Fruit fly (Drosophila melanogaster) whole organism, embryonic: ENCODE results near the gene Trim9.

Experiments used
- CG10462 ChIP-seq: fragments of 200-800 bp; sonication (Bioruptor generic); optimal IDR thresholded peaks from 2 replicates; lab custom pipeline; 2016; ENCODE audit warnings: missing biosample characterization, missing genetic modification characterization
- CG10979 ChIP-seq: fragments of 200-800 bp; sonication (Bioruptor generic); optimal IDR thresholded peaks from 2 replicates; lab custom pipeline; 2018; ENCODE audit warnings: missing biosample characterization, mild to moderate bottlenecking, missing genetic modification characterization, moderate library complexity
- CG11456 ChIP-seq: fragments of 200-800 bp; sonication (Bioruptor generic); IDR thresholded peaks from 3 replicates; pipeline ENCODE4 v1.3.6; 2022; ENCODE audit warnings: missing biosample characterization, missing genetic modification characterization
- CG11504 ChIP-seq: fragments of 200-800 bp; sonication (Bioruptor generic); optimal IDR thresholded peaks from 3 replicates; lab custom pipeline; 2019; ENCODE audit warnings: missing biosample characterization, mild to moderate bottlenecking, missing genetic modification characterization, moderate library complexity
- CG11695 ChIP-seq: fragments of 200-800 bp; sonication (Bioruptor generic); IDR thresholded peaks from 3 replicates; pipeline ENCODE4 v1.3.6; 2022; ENCODE audit warnings: missing biosample characterization, missing genetic modification characterization
- CG14965 ChIP-seq: fragments of 200-800 bp; sonication (Bioruptor generic); optimal IDR thresholded peaks from 2 replicates; lab custom pipeline; 2016; ENCODE audit warnings: missing biosample characterization, missing genetic modification characterization, borderline replicate concordance
- CG15696 ChIP-seq: fragments of 200-800 bp; sonication (Bioruptor generic); optimal IDR thresholded peaks from 2 replicates; lab custom pipeline; 2019; ENCODE audit warnings: missing biosample characterization, mild to moderate bottlenecking, missing genetic modification characterization, moderate library complexity
- CG16863 ChIP-seq: fragments of 200-800 bp; sonication (Bioruptor generic); optimal IDR thresholded peaks from 3 replicates; lab custom pipeline; 2016; ENCODE audit warnings: missing biosample characterization, missing genetic modification characterization
- CG17385 ChIP-seq: fragments of 200-800 bp; sonication (Bioruptor generic); optimal IDR thresholded peaks from 3 replicates; lab custom pipeline; 2018; ENCODE audit warnings: missing biosample characterization, mild to moderate bottlenecking, missing genetic modification characterization
- CG17912 ChIP-seq: fragments of 200-800 bp; sonication (Bioruptor generic); optimal IDR thresholded peaks from 2 replicates; lab custom pipeline; 2018; ENCODE audit warnings: missing biosample characterization, mild to moderate bottlenecking, missing genetic modification characterization
- CG5180 ChIP-seq: fragments of 200-800 bp; sonication (Bioruptor generic); optimal IDR thresholded peaks from 3 replicates; lab custom pipeline; 2017; ENCODE audit warnings: missing biosample characterization, missing genetic modification characterization, mild to moderate bottlenecking, moderate library complexity, missing genetic modification reagents
- CG6813 ChIP-seq: fragments of 200-800 bp; sonication (Bioruptor generic); optimal IDR thresholded peaks from 2 replicates; lab custom pipeline; 2017; ENCODE audit warnings: missing biosample characterization, missing genetic modification characterization, mild to moderate bottlenecking, moderate library complexity, missing genetic modification reagents
- CG7839 ChIP-seq: fragments of 200-800 bp; sonication (Bioruptor generic); optimal IDR thresholded peaks from 3 replicates; lab custom pipeline; 2018; ENCODE audit warnings: missing biosample characterization, mild to moderate bottlenecking, missing genetic modification characterization, moderate library complexity
- CG8924 ChIP-seq: fragments of 200-800 bp; optimal IDR thresholded peaks from 3 replicates; lab custom pipeline; 2019; ENCODE audit warnings: missing biosample characterization, mild to moderate bottlenecking, missing genetic modification characterization, moderate library complexity
- CG9727 ChIP-seq: fragments of 200-800 bp; sonication (Bioruptor generic); optimal IDR thresholded peaks from 3 replicates; lab custom pipeline; 2017; ENCODE audit warnings: missing biosample characterization, mild to moderate bottlenecking, missing genetic modification characterization
- CG9797 ChIP-seq: fragments of 200-800 bp; sonication (Bioruptor generic); optimal IDR thresholded peaks from 3 replicates; lab custom pipeline; 2018; ENCODE audit warnings: missing biosample characterization, mild to moderate bottlenecking, missing genetic modification characterization
- CG9876 ChIP-seq: fragments of 200-800 bp; sonication (Bioruptor generic); optimal IDR thresholded peaks from 2 replicates; lab custom pipeline; 2016; ENCODE audit warnings: missing biosample characterization, missing genetic modification characterization
- CG9932 ChIP-seq: fragments of 200-800 bp; sonication (Bioruptor generic); IDR thresholded peaks from 2 replicates; pipeline ENCODE4 v1.3.6; 2022; ENCODE audit warnings: missing biosample characterization, missing genetic modification characterization
- CrebB ChIP-seq: fragments of 200-800 bp; sonication (Bioruptor generic); optimal IDR thresholded peaks from 3 replicates; lab custom pipeline; 2018; ENCODE audit warnings: missing biosample characterization, mild to moderate bottlenecking, missing genetic modification characterization
- Drgx ChIP-seq: fragments of 200-800 bp; sonication (Bioruptor generic); IDR thresholded peaks from 2 replicates; pipeline ENCODE4 v1.3.6; 2022; ENCODE audit warnings: missing biosample characterization, missing genetic modification characterization
- Eip74EF ChIP-seq, 2 experiments: fragments of 200-800 bp in 1 of 2; fragments of >200 bp in 1 of 2; sonication (Bioruptor generic) in 1 of 2; optimal IDR thresholded peaks; 2 replicates each; lab custom pipeline; 2017 to 2019; ENCODE audit warnings: missing biosample characterization in 2 of 2, missing genetic modification characterization in 2 of 2, mild to moderate bottlenecking in 1 of 2, moderate library complexity in 1 of 2
- HLH3B ChIP-seq: fragments of 200-800 bp; sonication (Bioruptor generic); IDR thresholded peaks from 2 replicates; pipeline ENCODE4 v1.3.6; 2022; ENCODE audit warnings: missing biosample characterization, missing genetic modification characterization
- Hr51 ChIP-seq, 2 experiments: fragments of 200-800 bp; sonication (Bioruptor generic); optimal IDR thresholded peaks; 2 replicates in 1 of 2; 3 replicates in 1 of 2; lab custom pipeline; 2016 to 2018; ENCODE audit warnings: missing biosample characterization in 2 of 2, missing genetic modification characterization in 2 of 2, mild to moderate bottlenecking in 1 of 2, moderate library complexity in 1 of 2
- Med ChIP-seq: fragments of 200-800 bp; sonication (Bioruptor generic); peaks from one replicate; lab custom pipeline; 2016; ENCODE audit warnings: missing biosample characterization, missing genetic modification characterization, mild to moderate bottlenecking, inconsistent platforms, moderate library complexity
- NC2α ChIP-seq: fragments of 200-800 bp; sonication (Bioruptor generic); optimal IDR thresholded peaks from 2 replicates; lab custom pipeline; 2016; ENCODE audit warnings: missing biosample characterization, missing genetic modification characterization
- Nf-YC ChIP-seq: fragments of 200-800 bp; optimal IDR thresholded peaks from 3 replicates; lab custom pipeline; 2019; ENCODE audit warnings: missing biosample characterization, mild to moderate bottlenecking, missing genetic modification characterization, moderate library complexity
- Rfx ChIP-seq: fragments of 200-800 bp; sonication (Bioruptor generic); IDR thresholded peaks from 2 replicates; pipeline ENCODE4 v1.3.6; 2022; ENCODE audit warnings: missing biosample characterization, missing genetic modification characterization
- Spps ChIP-seq: fragments of 200-800 bp; sonication (Bioruptor generic); optimal IDR thresholded peaks from 2 replicates; lab custom pipeline; 2018; ENCODE audit warnings: missing biosample characterization, mild to moderate bottlenecking, missing genetic modification characterization
- Vsx1 ChIP-seq: fragments of 200-800 bp; sonication (Bioruptor generic); optimal IDR thresholded peaks from 2 replicates; lab custom pipeline; 2017; ENCODE audit warnings: missing biosample characterization, mild to moderate bottlenecking, missing genetic modification characterization, missing genetic modification reagents
- ase ChIP-seq: fragments of 200-800 bp; sonication (Bioruptor generic); IDR thresholded peaks from 3 replicates; pipeline ENCODE4 v1.3.6; 2022; ENCODE audit warnings: missing biosample characterization, missing genetic modification characterization
- btn ChIP-seq: fragments of 200-800 bp; sonication (Bioruptor generic); optimal IDR thresholded peaks from 2 replicates; lab custom pipeline; 2016; ENCODE audit warnings: missing biosample characterization, missing genetic modification characterization
- corto ChIP-seq: fragments of 200-800 bp; sonication (Bioruptor generic); optimal IDR thresholded peaks from 2 replicates; lab custom pipeline; 2016; ENCODE audit warnings: missing biosample characterization, mild to moderate bottlenecking, missing genetic modification characterization, moderate library complexity
- crp ChIP-seq, 2 experiments: fragments of 200-800 bp; sonication (Bioruptor generic); optimal IDR thresholded peaks; 2 replicates in 1 of 2; 3 replicates in 1 of 2; lab custom pipeline; 2017; ENCODE audit warnings: missing biosample characterization in 2 of 2, missing genetic modification characterization in 2 of 2, mild to moderate bottlenecking in 1 of 2, moderate library complexity in 1 of 2
- eve ChIP-seq, 2 experiments: fragments of >200 bp; optimal IDR thresholded peaks; 2 replicates each; lab custom pipeline; 2017; ENCODE audit warnings: missing biosample characterization in 2 of 2, missing genetic modification characterization in 2 of 2
- ftz-f1 ChIP-seq: fragments of 200-800 bp; sonication (Bioruptor generic); optimal IDR thresholded peaks from 2 replicates; lab custom pipeline; 2016; ENCODE audit warnings: missing biosample characterization, missing genetic modification characterization
- grau ChIP-seq: fragments of 200-800 bp; optimal IDR thresholded peaks from 3 replicates; lab custom pipeline; 2019; ENCODE audit warnings: missing biosample characterization, mild to moderate bottlenecking, missing genetic modification characterization, moderate library complexity
- ham ChIP-seq: fragments of 200-800 bp; sonication (Bioruptor generic); IDR thresholded peaks from 2 replicates; pipeline ENCODE4 v1.3.6; 2022; ENCODE audit warnings: missing biosample characterization, missing genetic modification characterization
- her ChIP-seq: fragments of 200-800 bp; sonication (Bioruptor generic); optimal IDR thresholded peaks from 2 replicates; lab custom pipeline; 2016; ENCODE audit warnings: missing biosample characterization, missing genetic modification characterization
- ken ChIP-seq: fragments of 200-800 bp; sonication (Bioruptor generic); IDR thresholded peaks from 3 replicates; pipeline ENCODE4 v1.3.6; 2022; ENCODE audit warnings: missing biosample characterization, missing genetic modification characterization
- luna ChIP-seq: fragments of 200-800 bp; sonication (Bioruptor generic); optimal IDR thresholded peaks from 2 replicates; lab custom pipeline; 2016; ENCODE audit warnings: missing biosample characterization, missing genetic modification characterization
- oc ChIP-seq: fragments of 200-800 bp; sonication (Bioruptor generic); optimal IDR thresholded peaks from 2 replicates; lab custom pipeline; 2018; ENCODE audit warnings: missing biosample characterization, mild to moderate bottlenecking, missing genetic modification characterization, moderate library complexity
- odd ChIP-seq: fragments of 200-800 bp; sonication (Bioruptor generic); optimal IDR thresholded peaks from 2 replicates; lab custom pipeline; 2017; ENCODE audit warnings: missing biosample characterization, mild to moderate bottlenecking, missing genetic modification characterization
- p53 ChIP-seq: fragments of 200-800 bp; sonication (Bioruptor generic); optimal IDR thresholded peaks from 2 replicates; lab custom pipeline; 2016; ENCODE audit warnings: missing biosample characterization, missing genetic modification characterization
- pnt ChIP-seq: fragments of 200-800 bp; sonication (Bioruptor generic); optimal IDR thresholded peaks from 3 replicates; lab custom pipeline; 2016; ENCODE audit warnings: missing biosample characterization, missing genetic modification characterization
- row ChIP-seq: fragments of 200-800 bp; sonication (Bioruptor generic); IDR thresholded peaks from 3 replicates; pipeline ENCODE4 v1.3.6; 2022; ENCODE audit warnings: missing biosample characterization, missing genetic modification characterization
- sens ChIP-seq: fragments of 200-800 bp; sonication (Bioruptor generic); peaks from one replicate; lab custom pipeline; 2016; ENCODE audit warnings: missing biosample characterization, missing genetic modification characterization
- so ChIP-seq: fragments of 200-800 bp; sonication (Bioruptor generic); IDR thresholded peaks from 3 replicates; pipeline ENCODE4 v1.3.6; 2022; ENCODE audit warnings: missing biosample characterization, missing genetic modification characterization
- sob ChIP-seq: fragments of 200-800 bp; sonication (Bioruptor generic); IDR thresholded peaks from 2 replicates; pipeline ENCODE4 v1.3.6; 2022; ENCODE audit warnings: missing biosample characterization, missing genetic modification characterization
- stc ChIP-seq: fragments of 200-800 bp; sonication (Bioruptor generic); IDR thresholded peaks from 2 replicates; pipeline ENCODE4 v1.3.6; 2022; ENCODE audit warnings: missing biosample characterization, missing genetic modification characterization
- wor ChIP-seq: fragments of 200-800 bp; sonication (Bioruptor generic); IDR thresholded peaks from 2 replicates; pipeline ENCODE4 v1.3.6; 2022; ENCODE audit warnings: missing biosample characterization, missing genetic modification characterization

Trim9 gene

dm6 chr2L:10614660-10615479 is 70.2 kb downstream of the Trim9 start (continued):
- TF ChIP-seq CG17385 (no peak), ftz-f1 (GFP tag; lab: Kevin White, UChicago) (no peak), pnt (GFP tag; lab: Kevin White, UChicago) (no peak), luna (GFP tag; lab: Kevin White, UChicago) (no peak), crp (GFP tag; optimal IDR thresholded peaks at IDR 0.05; lab: Kevin White, UChicago) (no peak), CG15696 (tag; lab: Kevin White, UChicago) (no peak), Med (GFP tag; lab: Kevin White, UChicago) (peak; percentile 57), CG9727 (GFP tag; lab: Kevin White, UChicago) (no peak), p53 (no peak), stc (peak; percentile 27; the same call in 1 of the 2 replicates), CG9876 (no peak), eve (GFP tag; optimal IDR thresholded peaks at IDR 0.05; lab: Kevin White, UChicago) (no peak), CG17912 (GFP tag; lab: Kevin White, UChicago) (no peak), her (GFP tag; lab: Kevin White, UChicago) (no peak), ham (no peak), ase (GFP tag; lab: Robert Waterston, UW) (no peak), ken (GFP tag; lab: Robert Waterston, UW) (0 out of 3 replicates have a peak, but pooled peaks have one; percentile 37), CG14965 (peak; percentile 96), Eip74EF (GFP tag; optimal IDR thresholded peaks at IDR 0.05; lab: Kevin White, UChicago) (no peak), CG5180 (no peak), Rfx (GFP tag; lab: Robert Waterston, UW) (0 out of 2 replicates have a peak, but pooled peaks have one; percentile 4), CG9797 (GFP tag; lab: Kevin White, UChicago) (no peak), oc (tag; lab: Kevin White, UChicago) (no peak), CG11504 (tag; lab: Kevin White, UChicago) (peak; percentile 49), NC2α (no peak), btn (GFP tag; lab: Kevin White, UChicago) (peak; percentile 9), Spps (tag; lab: Kevin White, UChicago) (peak; percentile 1), CG7839 (tag; lab: Kevin White, UChicago) (peak; percentile 28), CG10462 (GFP tag; lab: Kevin White, UChicago) (no peak), Vsx1 (GFP tag; lab: Kevin White, UChicago) (no peak), HLH3B (GFP tag; lab: Robert Waterston, UW) (0 out of 2 replicates have a peak, but pooled peaks have one; percentile 29), wor (GFP tag; lab: Robert Waterston, UW) (no peak)
- TF ChIP-seq, all 482 proteins: peak for 62

- TF ChIP-seq CG16863, result no peak
- TF ChIP-seq CG6813 (GFP tag; lab: Kevin White, UChicago), result no peak
- TF ChIP-seq odd, result no peak
- TF ChIP-seq CG9932 (GFP tag; lab: Robert Waterston, UW), result no peak
- no peak for TF ChIP-seq sob (GFP tag; lab: Robert Waterston, UW)
- TF ChIP-seq grau (tag; lab: Kevin White, UChicago), result peak; percentile 14
- TF ChIP-seq CG11695 (GFP tag; lab: Robert Waterston, UW), result peak; percentile 29; the same call in 1 of the 3 replicates
- peak; percentile 8 for TF ChIP-seq corto (GFP tag; lab: Kevin White, UChicago)
- 0 out of 3 replicates have a peak, but pooled peaks have one; percentile 25 for TF ChIP-seq so (GFP tag; lab: Robert Waterston, UW)
- TF ChIP-seq Nf-YC (tag; lab: Kevin White, UChicago), result no peak
- peak; percentile 1 for TF ChIP-seq CG8924 (tag; lab: Kevin White, UChicago)
- TF ChIP-seq Med (GFP tag; lab: Kevin White, UChicago), result peak; percentile 0
- TF ChIP-seq row (GFP tag; lab: Robert Waterston, UW), result no peak
- TF ChIP-seq oc (tag; lab: Kevin White, UChicago), result no peak
- peak in 1 of 2 experiments; percentile 34 for TF ChIP-seq Hr51 (GFP tag; optimal IDR thresholded peaks at IDR 0.05; lab: Kevin White, UChicago)
- peak; percentile 3 for TF ChIP-seq CG10979
- no peak for TF ChIP-seq CrebB
- TF ChIP-seq Drgx, result peak; percentile 51
- TF ChIP-seq CG11456 (GFP tag; lab: Robert Waterston, UW), result no peak
- TF ChIP-seq sens (GFP tag; lab: Kevin White, UChicago), result peak; percentile 38
Observed at dm6 chr2L:10615889-10616288, 71.2 kb downstream of the Trim9 start.
